Worm (Caenorhabditis elegans) whole organism, early embryonic: ENCODE measurements around the gene copd-1.

Experiments used
- B0310.2 ChIP-seq: sonication (generic microtip); optimal IDR thresholded peaks from 2 replicates; lab custom pipeline; 2016; ENCODE audit warnings: mild to moderate bottlenecking, missing genetic modification characterization, missing compliant biosample characterization
- F13C5.2 ChIP-seq: sonication (generic microtip); optimal IDR thresholded peaks from 2 replicates; lab custom pipeline; 2017; ENCODE audit warnings: mild to moderate bottlenecking, missing genetic modification characterization, inconsistent platforms, missing compliant biosample characterization
- aly-1 ChIP-seq: sonication (generic microtip); optimal IDR thresholded peaks from 2 replicates; lab custom pipeline; 2016; ENCODE audit warnings: missing genetic modification characterization, missing compliant biosample characterization
- ama-1 ChIP-seq: fragments of 150-350 bp; optimal IDR thresholded peaks from 2 replicates; lab custom pipeline; 2014
- ceh-13 ChIP-seq: fragments of 200-800 bp; sonication (Bioruptor generic); optimal IDR thresholded peaks from 2 replicates; lab custom pipeline; 2018; ENCODE audit warnings: mild to moderate bottlenecking, missing genetic modification characterization, missing compliant biosample characterization
- ceh-36 ChIP-seq: sonication (generic microtip); optimal IDR thresholded peaks from 2 replicates; lab custom pipeline; 2016; ENCODE audit warnings: missing genetic modification characterization, inconsistent platforms, missing compliant biosample characterization
- ets-7 ChIP-seq: sonication (generic microtip); optimal IDR thresholded peaks from 2 replicates; lab custom pipeline; 2016; ENCODE audit warnings: missing genotype, missing genetic modification characterization, missing compliant biosample characterization
- flt-1 ChIP-seq: fragments of 200-800 bp; sonication (Bioruptor generic); IDR thresholded peaks from 2 replicates; pipeline ENCODE4 v1.3.6; 2022; ENCODE audit warnings: missing genetic modification characterization, missing compliant biosample characterization
- hmbx-1 ChIP-seq: sonication (generic microtip); optimal IDR thresholded peaks from 2 replicates; lab custom pipeline; 2016; ENCODE audit warnings: mild to moderate bottlenecking, missing genetic modification characterization, missing compliant biosample characterization
- hmg-4 ChIP-seq: fragments of 200-800 bp; sonication (Bioruptor generic); optimal IDR thresholded peaks from 2 replicates; lab custom pipeline; 2018; ENCODE audit warnings: mild to moderate bottlenecking, missing genetic modification characterization, missing compliant biosample characterization
- hnd-1 ChIP-seq: sonication (generic microtip); optimal IDR thresholded peaks from 2 replicates; lab custom pipeline; 2016; ENCODE audit warnings: missing genetic modification characterization, missing compliant biosample characterization
- pes-1 ChIP-seq: fragments of 200-800 bp; sonication (Bioruptor generic); IDR thresholded peaks from 2 replicates; pipeline ENCODE4 v1.3.6; 2022; ENCODE audit warnings: missing genetic modification reagents, missing genetic modification characterization, missing compliant biosample characterization
- scrt-1 ChIP-seq: fragments of 200-800 bp; sonication (Bioruptor generic); IDR thresholded peaks from 2 replicates; pipeline ENCODE4 v1.3.6; 2022; ENCODE audit warnings: missing genetic modification characterization, missing compliant biosample characterization
- sea-1 ChIP-seq: fragments of 200-800 bp; sonication (Bioruptor generic); conservative IDR thresholded peaks from 2 replicates; pipeline ENCODE4 v1.3.6; 2022; ENCODE audit warnings: missing genetic modification characterization, missing compliant biosample characterization
- tbx-11 ChIP-seq: fragments of 200-800 bp; sonication (Bioruptor generic); IDR thresholded peaks from 2 replicates; pipeline ENCODE4 v1.3.6; 2022; ENCODE audit warnings: missing genetic modification characterization, missing compliant biosample characterization
- tbx-37 ChIP-seq: fragments of 200-800 bp; sonication (Bioruptor generic); conservative IDR thresholded peaks from 2 replicates; pipeline ENCODE4 v1.3.6; 2022; ENCODE audit warnings: missing genetic modification reagents, missing genetic modification characterization, missing compliant biosample characterization
- tra-4 ChIP-seq: sonication (generic microtip); optimal IDR thresholded peaks from 2 replicates; lab custom pipeline; 2017; ENCODE audit warnings: missing genetic modification characterization, missing compliant biosample characterization

The copd-1 gene

ce11 chrIII:6645305-6645704, 20.5 kb upstream of the copd-1 start:
- no peak for TF ChIP-seq B0310.2 (tag; lab: Kevin White, UChicago)
- TF ChIP-seq scrt-1 (GFP tag; lab: Robert Waterston, UW), result no peak
- no peak for TF ChIP-seq ama-1 (lab: Kevin White, UChicago)
- no peak for TF ChIP-seq tbx-11 (GFP tag; lab: Robert Waterston, UW)
- no peak for TF ChIP-seq hmbx-1 (tag; lab: Kevin White, UChicago)
- no peak for TF ChIP-seq aly-1 (tag; lab: Kevin White, UChicago)
- no peak for TF ChIP-seq ceh-13 (GFP tag; lab: Kevin White, UChicago)
- TF ChIP-seq hnd-1 (tag; lab: Kevin White, UChicago), result no peak
- no peak for TF ChIP-seq ceh-36 (tag; lab: Kevin White, UChicago)
- no peak for TF ChIP-seq hmg-4 (GFP tag; lab: Kevin White, UChicago)
- TF ChIP-seq ets-7 (tag; lab: Kevin White, UChicago), result no peak

ce11 chrIII:6639028-6639427, 14.3 kb upstream of the copd-1 start:
- no peak for TF ChIP-seq sea-1

ce11 chrIII:6625317-6625716, 545 bp upstream of the copd-1 start:
- TF ChIP-seq F13C5.2 (tag; lab: Kevin White, UChicago), result no peak
- TF ChIP-seq ceh-13 (GFP tag; lab: Kevin White, UChicago), result no peak
- TF ChIP-seq scrt-1 (GFP tag; lab: Robert Waterston, UW), result no peak
- no peak for TF ChIP-seq ama-1 (lab: Kevin White, UChicago)
- TF ChIP-seq hnd-1 (tag; lab: Kevin White, UChicago), result no peak
- TF ChIP-seq ceh-36 (tag; lab: Kevin White, UChicago), result no peak
- TF ChIP-seq hmbx-1 (tag; lab: Kevin White, UChicago), result no peak
- TF ChIP-seq tra-4 (tag; lab: Kevin White, UChicago), result no peak
- no peak for TF ChIP-seq sea-1
- TF ChIP-seq tbx-37 (GFP tag; lab: Robert Waterston, UW), result no peak
- no peak for TF ChIP-seq aly-1 (tag; lab: Kevin White, UChicago)
- no peak for TF ChIP-seq hmg-4 (GFP tag; lab: Kevin White, UChicago)
- TF ChIP-seq pes-1 (GFP tag; lab: Robert Waterston, UW), result no peak
- TF ChIP-seq tbx-11 (GFP tag; lab: Robert Waterston, UW), result no peak
- no peak for TF ChIP-seq ets-7 (tag; lab: Kevin White, UChicago)

ce11 chrIII:6619952-6620351, 4.8 kb downstream of the copd-1 start, which contains the start of gene C13B9.2:
Gene C13B9.2 (plus strand): TSS chrIII:6620252.
- TF ChIP-seq pes-1 (GFP tag; lab: Robert Waterston, UW) (no peak), tra-4 (tag; lab: Kevin White, UChicago) (no peak), ceh-36 (tag; lab: Kevin White, UChicago) (no peak), ceh-13 (GFP tag; lab: Kevin White, UChicago) (no peak), hmbx-1 (tag; lab: Kevin White, UChicago) (no peak), hnd-1 (tag; lab: Kevin White, UChicago) (no peak), sea-1 (no peak), tbx-11 (GFP tag; lab: Robert Waterston, UW) (no peak), ets-7 (tag; lab: Kevin White, UChicago) (no peak), hmg-4 (GFP tag; lab: Kevin White, UChicago) (no peak)

- TF ChIP-seq tbx-37 (GFP tag; lab: Robert Waterston, UW) (no peak), pes-1 (GFP tag; lab: Robert Waterston, UW) (no peak), F13C5.2 (tag; lab: Kevin White, UChicago) (peak; percentile 11)
Observed at ce11 chrIII:6615064-6615463, 9.7 kb downstream of the copd-1 start, which contains the start of gene cmtr-2. Gene cmtr-2 (plus strand): TSS chrIII:6615414.

- TF ChIP-seq hmbx-1 (tag; lab: Kevin White, UChicago) (no peak), pes-1 (GFP tag; lab: Robert Waterston, UW) (no peak), hnd-1 (tag; lab: Kevin White, UChicago) (no peak), B0310.2 (tag; lab: Kevin White, UChicago) (no peak), sea-1 (no peak), tra-4 (tag; lab: Kevin White, UChicago) (no peak), tbx-11 (GFP tag; lab: Robert Waterston, UW) (no peak), ceh-36 (tag; lab: Kevin White, UChicago) (no peak), scrt-1 (GFP tag; lab: Robert Waterston, UW) (no peak), ceh-13 (GFP tag; lab: Kevin White, UChicago) (no peak), ama-1 (lab: Kevin White, UChicago) (no peak), flt-1 (GFP tag; lab: Robert Waterston, UW) (no peak), aly-1 (tag; lab: Kevin White, UChicago) (no peak), hmg-4 (GFP tag; lab: Kevin White, UChicago) (no peak), F13C5.2 (tag; lab: Kevin White, UChicago) (no peak), ets-7 (tag; lab: Kevin White, UChicago) (no peak), tbx-37 (GFP tag; lab: Robert Waterston, UW) (no peak)
Observed at ce11 chrIII:6612282-6612681, 12.5 kb downstream of the copd-1 start, which contains the start of gene ctsa-4.2. Gene ctsa-4.2 (plus strand): TSS chrIII:6612528.

- TF ChIP-seq tbx-37 (GFP tag; lab: Robert Waterston, UW) (no peak), hmg-4 (GFP tag; lab: Kevin White, UChicago) (no peak), hnd-1 (tag; lab: Kevin White, UChicago) (no peak), ceh-13 (GFP tag; lab: Kevin White, UChicago) (no peak), ceh-36 (tag; lab: Kevin White, UChicago) (no peak), tra-4 (tag; lab: Kevin White, UChicago) (no peak)
Observed at ce11 chrIII:6610522-6610921, 14.2 kb downstream of the copd-1 start, which contains the start of gene srh-40. Gene srh-40 (plus strand): TSS chrIII:6610822.
